Worm (Caenorhabditis elegans) whole organism, L1 larva: ENCODE results near the gene B0416.10.

Experiments used
- aly-2 ChIP-seq: fragments of 150-350 bp; optimal IDR thresholded peaks from 2 replicates; lab custom pipeline; 2014; ENCODE audit warnings: missing biosample characterization, missing genetic modification characterization
- ceh-82 ChIP-seq, 3 experiments: fragments of 150-350 bp in 1 of 3; sonication (generic microtip) in 2 of 3; optimal IDR thresholded peaks; 2 replicates each; lab custom pipeline; 2014 to 2017; ENCODE audit warnings: missing biosample characterization in 3 of 3, missing genetic modification characterization in 3 of 3
- egl-13 ChIP-seq: sonication (generic microtip); optimal IDR thresholded peaks from 2 replicates; lab custom pipeline; 2016; ENCODE audit warnings: missing genotype, missing genetic modification reagents, missing genetic modification characterization, missing compliant biosample characterization
- lin-15B ChIP-seq: fragments of 150-350 bp; sonication (generic microtip); optimal IDR thresholded peaks from 3 replicates; lab custom pipeline; 2014; ENCODE audit warnings: missing biosample characterization, missing genetic modification characterization

- TF ChIP-seq ceh-82 (tag; optimal IDR thresholded peaks at IDR 0.05; lab: Kevin White, UChicago) (no peak), egl-13 (tag; lab: Kevin White, UChicago) (no peak), aly-2 (tag; lab: Kevin White, UChicago) (no peak), lin-15B (tag; lab: Kevin White, UChicago) (no peak)
Measured at ce11 chrX:9319080-9319479, 44.6 kb upstream of the B0416.10 start, which contains the start of gene npr-7.
